Worm (Caenorhabditis elegans) whole organism, early embryonic: ENCODE data around the gene R144.10.
A peak's percentile ranks its signal among the peaks of the same experiment; 100 is the strongest.

Experiments
- ets-7 ChIP-seq: sonication (generic microtip); optimal IDR thresholded peaks from 2 replicates; lab custom pipeline; 2016; ENCODE audit warnings: missing genotype, missing genetic modification characterization, missing compliant biosample characterization
- hnd-1 ChIP-seq: sonication (generic microtip); optimal IDR thresholded peaks from 2 replicates; lab custom pipeline; 2016; ENCODE audit warnings: missing genetic modification characterization, missing compliant biosample characterization

ce11 chrIII:4962886-4963285, 39.2 kb downstream of the R144.10 start, which contains the start of gene C27F2.9:
- peak; percentile 1 for TF ChIP-seq ets-7 (tag; lab: Kevin White, UChicago)
- no peak for TF ChIP-seq hnd-1 (tag; lab: Kevin White, UChicago)
